Worm (Caenorhabditis elegans) whole organism, L4 larva: ENCODE results near the gene F01D5.3.

Source experiments
- D1046.2 ChIP-seq: fragments of 200-800 bp; sonication (Bioruptor generic); IDR thresholded peaks from 2 replicates; pipeline ENCODE4 v1.3.6; 2022; ENCODE audit warnings: missing genetic modification characterization, missing compliant biosample characterization
- F10B5.3 ChIP-seq: sonication (generic microtip); optimal IDR thresholded peaks from 2 replicates; lab custom pipeline; 2016; ENCODE audit warnings: mild to moderate bottlenecking, missing genetic modification characterization, missing compliant biosample characterization
- F37D6.2 ChIP-seq: sonication (generic microtip); optimal IDR thresholded peaks from 2 replicates; lab custom pipeline; 2016; ENCODE audit warnings: mild to moderate bottlenecking, missing genetic modification characterization, missing compliant biosample characterization
- R02D3.7 ChIP-seq: fragments of 150-350 bp; sonication (generic microtip); optimal IDR thresholded peaks from 3 replicates; lab custom pipeline; 2014; ENCODE audit warnings: missing biosample characterization, missing genetic modification characterization
- Y105C5A.15 ChIP-seq: fragments of 200-800 bp; sonication (Bioruptor generic); IDR thresholded peaks from 2 replicates; pipeline ENCODE4 v1.3.6; 2022; ENCODE audit warnings: missing genetic modification characterization, missing compliant biosample characterization
- Y48G9A.11 ChIP-seq: fragments of 200-800 bp; sonication (Bioruptor generic); IDR thresholded peaks from 2 replicates; pipeline ENCODE4 v1.3.6; 2022; ENCODE audit warnings: missing genetic modification reagents, missing genetic modification characterization, missing compliant biosample characterization
- aha-1 ChIP-seq: fragments of 150-350 bp; peaks from one replicate; lab custom pipeline; 2014; ENCODE audit warnings: missing biosample characterization, missing genetic modification characterization
- attf-4 ChIP-seq: sonication (generic microtip); optimal IDR thresholded peaks from 3 replicates; lab custom pipeline; 2017; ENCODE audit warnings: missing biosample characterization, missing genetic modification characterization
- ceh-28 ChIP-seq: fragments of 150-350 bp; optimal IDR thresholded peaks from 2 replicates; lab custom pipeline; 2014; ENCODE audit warnings: missing biosample characterization, missing genetic modification reagents, missing genetic modification characterization
- ceh-32 ChIP-seq: sonication (generic microtip); optimal IDR thresholded peaks from 2 replicates; lab custom pipeline; 2016; ENCODE audit warnings: mild to moderate bottlenecking, missing genetic modification characterization, missing compliant biosample characterization; ENCODE audit not compliant: poor library complexity
- ces-1 ChIP-seq: fragments of 150-350 bp; sonication (generic microtip); optimal IDR thresholded peaks from 4 replicates; lab custom pipeline; 2014; ENCODE audit warnings: missing biosample characterization, missing genetic modification reagents, missing genetic modification characterization
- ctbp-1 ChIP-seq: fragments of 200-800 bp; sonication (Bioruptor generic); IDR thresholded peaks from 2 replicates; pipeline ENCODE4 v1.3.6; 2022; ENCODE audit warnings: missing genetic modification reagents, missing genetic modification characterization, missing compliant biosample characterization
- daf-19 ChIP-seq: fragments of 200-800 bp; sonication (Bioruptor generic); conservative IDR thresholded peaks from 2 replicates; pipeline ENCODE4 v1.3.6; 2022; ENCODE audit warnings: missing genetic modification characterization, missing compliant biosample characterization
- daf-8 ChIP-seq: fragments of 200-800 bp; sonication (Bioruptor generic); IDR thresholded peaks from 2 replicates; pipeline ENCODE4 v1.3.6; 2022; ENCODE audit warnings: missing genetic modification characterization, missing compliant biosample characterization
- dmd-6 ChIP-seq: fragments of 200-800 bp; sonication (Bioruptor generic); IDR thresholded peaks from 2 replicates; pipeline ENCODE4 v1.3.6; 2022; ENCODE audit warnings: missing genetic modification reagents, missing genetic modification characterization, missing compliant biosample characterization
- dmd-9 ChIP-seq: fragments of 200-800 bp; sonication (Bioruptor generic); IDR thresholded peaks from 2 replicates; pipeline ENCODE4 v1.3.6; 2022; ENCODE audit warnings: missing genetic modification reagents, missing genetic modification characterization, missing compliant biosample characterization
- dpl-1 ChIP-seq: fragments of 150-350 bp; optimal IDR thresholded peaks from 2 replicates; lab custom pipeline; 2014; ENCODE audit warnings: missing biosample characterization, missing genetic modification reagents, missing genetic modification characterization
- dve-1 ChIP-seq: sonication (generic microtip); optimal IDR thresholded peaks from 2 replicates; lab custom pipeline; 2017; ENCODE audit warnings: antibody characterized with exemption, mild to moderate bottlenecking, missing genetic modification characterization, missing compliant biosample characterization; ENCODE audit not compliant: insufficient read depth
- egl-27 ChIP-seq: sonication (generic microtip); optimal IDR thresholded peaks from 3 replicates; lab custom pipeline; 2017; ENCODE audit warnings: missing biosample characterization, missing genetic modification reagents, missing genetic modification characterization
- gei-8 ChIP-seq: fragments of 200-800 bp; sonication (Bioruptor generic); optimal IDR thresholded peaks from 2 replicates; lab custom pipeline; 2018; ENCODE audit warnings: mild to moderate bottlenecking, missing genetic modification characterization, missing compliant biosample characterization
- hlh-11 ChIP-seq: fragments of 200-800 bp; sonication (Bioruptor generic); optimal IDR thresholded peaks from 2 replicates; lab custom pipeline; 2018; ENCODE audit warnings: mild to moderate bottlenecking, missing genetic modification characterization, missing compliant biosample characterization
- hlh-30 ChIP-seq: sonication (generic microtip); optimal IDR thresholded peaks from 2 replicates; lab custom pipeline; 2017; ENCODE audit warnings: antibody characterized with exemption, mild to moderate bottlenecking, missing genetic modification characterization, missing compliant biosample characterization; ENCODE audit not compliant: insufficient read depth
- jun-1 ChIP-seq: fragments of 150-350 bp; optimal IDR thresholded peaks from 2 replicates; lab custom pipeline; 2014; ENCODE audit warnings: missing biosample characterization, missing genetic modification reagents, missing genetic modification characterization
- lin-13 ChIP-seq: fragments of 150-350 bp; optimal IDR thresholded peaks from 2 replicates; lab custom pipeline; 2014; ENCODE audit warnings: missing biosample characterization, missing genetic modification reagents, missing genetic modification characterization
- lin-39 ChIP-seq: fragments of 150-350 bp; optimal IDR thresholded peaks from 2 replicates; lab custom pipeline; 2014; ENCODE audit warnings: missing biosample characterization, missing genetic modification reagents, missing genetic modification characterization
- lsy-2 ChIP-seq, 2 experiments: fragments of 150-350 bp in 1 of 2; sonication (generic microtip) in 1 of 2; optimal IDR thresholded peaks; 2 replicates each; lab custom pipeline; 2014 to 2017; ENCODE audit warnings: missing biosample characterization in 2 of 2, missing genetic modification characterization in 2 of 2
- madf-9 ChIP-seq: fragments of 200-800 bp; sonication (Bioruptor generic); conservative IDR thresholded peaks from 2 replicates; pipeline ENCODE4 v1.3.6; 2022; ENCODE audit warnings: missing genetic modification reagents, missing genetic modification characterization, missing compliant biosample characterization
- mdl-1 ChIP-seq, 2 experiments: fragments of 150-350 bp in 1 of 2; sonication (generic microtip) in 1 of 2; optimal IDR thresholded peaks; 2 replicates each; lab custom pipeline; 2014 to 2017; ENCODE audit warnings: missing biosample characterization in 2 of 2, missing genetic modification characterization in 2 of 2
- mep-1 ChIP-seq: fragments of 150-350 bp; sonication (generic microtip); optimal IDR thresholded peaks from 3 replicates; lab custom pipeline; 2014; ENCODE audit warnings: missing biosample characterization, missing genetic modification characterization
- mes-2 ChIP-seq: sonication (generic microtip); optimal IDR thresholded peaks from 2 replicates; lab custom pipeline; 2016; ENCODE audit warnings: missing genotype, mild to moderate bottlenecking, missing genetic modification characterization, missing compliant biosample characterization; ENCODE audit not compliant: poor library complexity, severe bottlenecking
- nhr-11 ChIP-seq: fragments of 150-350 bp; optimal IDR thresholded peaks from 2 replicates; lab custom pipeline; 2014; ENCODE audit warnings: missing biosample characterization, missing genetic modification characterization
- nhr-237 ChIP-seq: sonication (generic microtip); optimal IDR thresholded peaks from 2 replicates; lab custom pipeline; 2017; ENCODE audit warnings: missing biosample characterization, missing genetic modification characterization
- nhr-28 ChIP-seq: fragments of 150-350 bp; optimal IDR thresholded peaks from 2 replicates; lab custom pipeline; 2014; ENCODE audit warnings: missing biosample characterization, missing genetic modification characterization
- nhr-42 ChIP-seq: fragments of 200-800 bp; sonication (Bioruptor generic); IDR thresholded peaks from 2 replicates; pipeline ENCODE4 v1.3.6; 2022; ENCODE audit warnings: missing genetic modification characterization, missing compliant biosample characterization
- nhr-77 ChIP-seq: fragments of 150-350 bp; optimal IDR thresholded peaks from 2 replicates; lab custom pipeline; 2014; ENCODE audit warnings: missing biosample characterization, missing genetic modification characterization
- pha-4 ChIP-seq, 2 experiments: fragments of 150-350 bp in 1 of 2; fragments of 200-800 bp in 1 of 2; sonication (Bioruptor generic) in 1 of 2; IDR thresholded peaks in 1 of 2; optimal IDR thresholded peaks in 1 of 2; 2 replicates each; pipeline versions ENCODE4 v1.3.6 to Lab custom; 2014 to 2022; ENCODE audit warnings: missing genetic modification characterization in 2 of 2, missing genetic modification reagents in 2 of 2, missing biosample characterization in 1 of 2, missing compliant biosample characterization in 1 of 2
- saeg-2 ChIP-seq: fragments of 200-800 bp; sonication (Bioruptor generic); IDR thresholded peaks from 2 replicates; pipeline ENCODE4 v1.3.6; 2022; ENCODE audit warnings: missing genetic modification reagents, missing genetic modification characterization, missing compliant biosample characterization
- set-16 ChIP-seq: fragments of 200-800 bp; sonication (Bioruptor generic); IDR thresholded peaks from 2 replicates; pipeline ENCODE4 v1.3.6; 2022; ENCODE audit warnings: missing genetic modification reagents, missing genetic modification characterization, missing compliant biosample characterization
- snpc-1.2 ChIP-seq: fragments of 200-800 bp; sonication (Bioruptor generic); IDR thresholded peaks from 2 replicates; pipeline ENCODE4 v1.3.6; 2022; ENCODE audit warnings: missing genetic modification reagents, missing genetic modification characterization, missing compliant biosample characterization
- spr-3 ChIP-seq: fragments of 200-800 bp; sonication (Bioruptor generic); optimal IDR thresholded peaks from 2 replicates; lab custom pipeline; 2018; ENCODE audit warnings: mild to moderate bottlenecking, missing genetic modification characterization, missing compliant biosample characterization
- tra-1 ChIP-seq: fragments of 200-800 bp; sonication (Bioruptor generic); IDR thresholded peaks from 2 replicates; pipeline ENCODE4 v1.3.6; 2022; ENCODE audit warnings: missing genetic modification reagents, missing genetic modification characterization, missing compliant biosample characterization
- unc-39 ChIP-seq: sonication (generic microtip); optimal IDR thresholded peaks from 2 replicates; lab custom pipeline; 2017; ENCODE audit warnings: missing biosample characterization, missing genetic modification characterization
- unc-62 ChIP-seq, 3 experiments: fragments of 150-350 bp in 1 of 3; sonication (generic microtip); optimal IDR thresholded peaks in 2 of 3; peaks in 1 of 3; 1 replicate in 1 of 3; 2 replicates in 2 of 3; lab custom pipeline; 2014 to 2017; ENCODE audit warnings: missing biosample characterization in 3 of 3, missing genetic modification characterization in 3 of 3, missing genetic modification reagents in 3 of 3, missing genotype in 1 of 3
- zag-1 ChIP-seq: fragments of 150-350 bp; optimal IDR thresholded peaks from 2 replicates; lab custom pipeline; 2014; ENCODE audit warnings: missing biosample characterization, missing genetic modification characterization
- zfp-2 ChIP-seq: sonication (generic microtip); optimal IDR thresholded peaks from 2 replicates; lab custom pipeline; 2016; ENCODE audit warnings: mild to moderate bottlenecking, missing genetic modification characterization, missing compliant biosample characterization
- zfp-3 ChIP-seq: fragments of 200-800 bp; sonication (Bioruptor generic); conservative IDR thresholded peaks from 2 replicates; pipeline ENCODE4 v1.3.6; 2022; ENCODE audit warnings: missing genetic modification reagents, missing genetic modification characterization, missing compliant biosample characterization
- zip-2 ChIP-seq: fragments of 150-350 bp; optimal IDR thresholded peaks from 2 replicates; lab custom pipeline; 2014; ENCODE audit warnings: missing biosample characterization, missing genetic modification characterization
- ztf-11 ChIP-seq: fragments of 150-350 bp; optimal IDR thresholded peaks from 2 replicates; lab custom pipeline; 2014; ENCODE audit warnings: missing biosample characterization, missing genetic modification characterization

F01D5.3 gene

DNA sequence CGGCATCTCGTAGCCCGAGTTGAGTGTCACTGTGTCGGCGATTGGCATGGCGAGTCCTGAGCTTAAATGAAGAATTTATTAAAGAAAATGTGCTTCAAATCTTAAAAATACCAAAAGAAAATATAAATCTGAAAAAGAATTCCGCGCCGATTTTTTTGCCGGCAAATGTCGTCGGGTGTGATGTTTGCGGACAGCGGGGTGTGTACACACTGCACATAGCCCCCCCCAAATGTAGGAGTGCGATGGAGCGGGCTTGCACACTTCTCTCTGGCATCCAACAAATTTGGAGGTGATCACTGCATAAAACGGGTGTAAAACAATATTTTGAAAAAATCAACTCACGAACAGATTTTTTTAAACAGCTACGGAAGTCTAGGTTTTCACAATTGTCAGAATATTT is 23.8 kb downstream of the F01D5.3 start, which contains the start of gene Y39G8B.2 (continued):
- peak; percentile 51; the same call in 1 of the 2 replicates for TF ChIP-seq snpc-1.2 (GFP tag; lab: Robert Waterston, UW)
- TF ChIP-seq aha-1 (tag; lab: Kevin White, UChicago), result peak; percentile 98
- no peak for TF ChIP-seq ceh-32 (tag; lab: Kevin White, UChicago)
- TF ChIP-seq dpl-1 (GFP tag; lab: Kevin White, UChicago), result peak; percentile 85
- no peak for TF ChIP-seq gei-8 (GFP tag; lab: Kevin White, UChicago)
- peak; percentile 86 for TF ChIP-seq lin-13 (GFP tag; lab: Kevin White, UChicago)
- TF ChIP-seq ceh-28 (tag; lab: Kevin White, UChicago), result no peak
- no peak for TF ChIP-seq nhr-237
- peak; percentile 90 for TF ChIP-seq mes-2
- peak; percentile 66 for TF ChIP-seq jun-1 (tag; lab: Kevin White, UChicago)
- TF ChIP-seq Y48G9A.11 (GFP tag; lab: Robert Waterston, UW), result no peak
- TF ChIP-seq mep-1 (tag; lab: Kevin White, UChicago), result peak; percentile 90
- peak; percentile 72 for TF ChIP-seq hlh-30 (tag; lab: Kevin White, UChicago)
- no peak; the same call in 1 of the 2 replicates for TF ChIP-seq dmd-9 (GFP tag; lab: Robert Waterston, UW)
- no peak for TF ChIP-seq spr-3 (GFP tag; lab: Kevin White, UChicago)
- TF ChIP-seq daf-8 (GFP tag; lab: Robert Waterston, UW), result no peak
- TF ChIP-seq saeg-2 (GFP tag; lab: Robert Waterston, UW), result no peak
- TF ChIP-seq unc-62 (GFP tag; optimal IDR thresholded peaks at IDR 0.05 in 1 of 2; lab: Kevin White, UChicago), result peak in 1 of 2 experiments; percentile 97
- TF ChIP-seq unc-62 (tag; optimal IDR thresholded peaks at IDR 0.05; lab: Kevin White, UChicago), result no peak
- TF ChIP-seq madf-9, result peak; percentile 57; the same call in 1 of the 2 replicates
- TF ChIP-seq set-16 (GFP tag; lab: Robert Waterston, UW), result no peak
- peak; percentile 64 to 93 for TF ChIP-seq lsy-2 (tag; optimal IDR thresholded peaks at IDR 0.05; lab: Kevin White, UChicago)
- peak; percentile 81 for TF ChIP-seq hlh-11 (tag; lab: Kevin White, UChicago)
- no peak for TF ChIP-seq R02D3.7 (tag; lab: Kevin White, UChicago)
- TF ChIP-seq D1046.2 (GFP tag; lab: Robert Waterston, UW), result 0 out of 2 replicates have a peak, but pooled peaks have one; percentile 40
- peak in 1 of 2 experiments; percentile 54 for TF ChIP-seq mdl-1 (tag; optimal IDR thresholded peaks at IDR 0.05; lab: Kevin White, UChicago)
- no peak for TF ChIP-seq unc-39 (tag; lab: Kevin White, UChicago)
- peak; percentile 56; the same call in 1 of the 2 replicates for TF ChIP-seq zfp-3
- TF ChIP-seq dmd-6, result peak; percentile 72
- no peak for TF ChIP-seq zip-2 (tag; lab: Kevin White, UChicago)
- no peak for TF ChIP-seq zag-1 (tag; lab: Kevin White, UChicago)
- peak; percentile 98 for TF ChIP-seq nhr-77 (tag; lab: Kevin White, UChicago)
- TF ChIP-seq zfp-2, result peak; percentile 14
- peak; percentile 72 for TF ChIP-seq nhr-11 (tag; lab: Kevin White, UChicago)
- peak; percentile 75; the same call in 1 of the 2 replicates for TF ChIP-seq tra-1 (GFP tag; lab: Robert Waterston, UW)
- TF ChIP-seq pha-4 (GFP tag; IDR thresholded peaks at IDR 0.05; lab: Robert Waterston, UW), result no peak
- TF ChIP-seq pha-4 (tag; optimal IDR thresholded peaks at IDR 0.05; lab: Kevin White, UChicago), result peak; percentile 4

DNA sequence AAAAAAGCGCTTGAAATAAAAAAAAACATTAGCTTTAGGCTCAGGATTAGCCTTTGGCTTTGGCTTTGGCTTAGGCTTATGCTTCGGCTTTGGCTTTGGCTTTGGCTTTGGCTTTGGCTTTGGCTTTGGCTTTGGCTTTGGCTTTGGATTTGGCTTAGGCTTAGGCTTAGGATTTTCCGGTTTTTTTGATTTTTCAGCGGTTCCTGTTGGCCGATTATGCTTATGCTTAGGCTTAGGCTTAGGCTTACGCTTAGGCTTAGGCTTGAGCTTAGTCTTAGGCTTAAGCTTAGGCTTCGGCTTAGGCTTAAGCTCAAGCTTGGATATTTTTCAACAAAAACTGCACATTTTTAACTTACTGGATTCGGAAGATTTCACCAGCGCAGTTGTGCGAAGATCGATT is 25.8 kb downstream of the F01D5.3 start:
- TF ChIP-seq nhr-42 (GFP tag; lab: Robert Waterston, UW) (0 out of 2 replicates have a peak, but pooled peaks have one; percentile 19), mep-1 (tag; lab: Kevin White, UChicago) (no peak), tra-1 (GFP tag; lab: Robert Waterston, UW) (0 out of 2 replicates have a peak, but pooled peaks have one; percentile 4)
- TF ChIP-seq, all 104 proteins: peak for 2

DNA sequence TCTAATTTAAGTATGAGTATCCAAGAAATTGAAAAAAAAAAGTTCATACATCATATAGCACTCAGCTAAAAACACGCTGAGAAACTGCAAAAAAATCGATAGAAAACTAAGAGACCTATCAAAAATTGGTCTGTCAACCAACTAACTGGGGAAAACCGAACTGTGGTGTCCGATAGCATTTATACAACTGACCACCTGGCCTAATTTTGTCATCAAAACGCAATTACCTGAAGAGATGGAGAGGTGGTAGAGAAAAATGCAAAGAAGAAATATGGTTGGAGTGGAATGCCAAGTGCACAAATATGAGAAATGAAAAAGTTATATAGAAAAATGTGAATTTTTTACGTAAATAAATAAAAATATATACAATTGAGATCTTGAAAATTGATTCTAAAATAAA is 26.4 kb downstream of the F01D5.3 start, which contains the start of gene Y39G8B.1:
TSS of gene Y39G8B.1 (minus strand) at position 299 of the 400 bp plus-strand sequence.
- no peak for TF ChIP-seq ztf-11 (tag; lab: Kevin White, UChicago)
- peak in 1 of 2 experiments; percentile 40 for TF ChIP-seq lsy-2 (tag; optimal IDR thresholded peaks at IDR 0.05; lab: Kevin White, UChicago)
- no peak for TF ChIP-seq dmd-9 (GFP tag; lab: Robert Waterston, UW)
- peak; percentile 51 for TF ChIP-seq nhr-28 (tag; lab: Kevin White, UChicago)
- no peak for TF ChIP-seq F37D6.2 (tag; lab: Kevin White, UChicago)
- TF ChIP-seq Y105C5A.15 (GFP tag; lab: Robert Waterston, UW), result no peak
- no peak for TF ChIP-seq egl-27 (tag; lab: Kevin White, UChicago)
- TF ChIP-seq ctbp-1 (GFP tag; lab: Robert Waterston, UW), result no peak
- no peak for TF ChIP-seq lin-39 (tag; lab: Kevin White, UChicago)
- no peak for TF ChIP-seq ceh-28 (tag; lab: Kevin White, UChicago)
- TF ChIP-seq dve-1 (tag; lab: Kevin White, UChicago), result peak; percentile 60
- TF ChIP-seq daf-19 (GFP tag; lab: Robert Waterston, UW), result no peak
- no peak for TF ChIP-seq ces-1 (GFP tag; lab: Kevin White, UChicago)
- no peak for TF ChIP-seq attf-4 (tag; lab: Kevin White, UChicago)
- no peak for TF ChIP-seq F10B5.3 (tag; lab: Kevin White, UChicago)
